Worm (Caenorhabditis elegans): Measurements from ENCODE around the gene F59A1.18.
A peak's percentile ranks its signal among the peaks of the same experiment; 100 is the strongest.

The F59A1.18 gene

ce11 chrV:17686852-17687251 is at the start of gene F59A1.18:
Gene F59A1.18 (minus strand): TSS chrV:17686952.
- TF ChIP-seq F10B5.3 (tag; optimal IDR thresholded peaks at IDR 0.05) (no peak), unc-130 (GFP tag; optimal IDR thresholded peaks at IDR 0.05) (no peak), zfp-2 (tag; optimal IDR thresholded peaks at IDR 0.05) (no peak), Y5F2A.4 (GFP tag; optimal IDR thresholded peaks at IDR 0.05) (no peak)

- TF ChIP-seq hlh-30 (tag; optimal IDR thresholded peaks at IDR 0.05; ENCODE audit: insufficient read depth): no peak
These were observed 45.8 kb upstream of the F59A1.18 start, which contains the start of gene twk-42 for ce11 chrV:17732516-17732915. Gene twk-42 (minus strand): TSS chrV:17732616.

DNA sequence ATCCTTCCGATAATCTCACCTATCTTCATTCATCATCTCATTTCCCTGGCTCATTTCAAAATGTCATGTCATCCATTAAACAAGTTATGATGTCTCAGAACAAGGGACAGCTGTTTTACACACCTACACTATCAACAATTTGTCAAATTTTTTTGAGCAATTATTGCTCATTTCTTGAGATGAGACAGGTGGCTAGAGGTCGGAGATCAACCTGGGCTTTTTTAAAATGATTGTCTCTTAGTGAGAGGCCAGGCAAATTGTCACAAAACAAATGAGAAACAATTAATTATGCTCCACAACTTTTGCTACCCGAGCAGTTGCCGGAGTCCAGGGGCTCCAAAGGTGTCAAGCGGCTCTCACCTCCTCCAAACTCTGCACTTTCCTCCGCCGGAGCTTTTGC is 42.0 kb upstream of the F59A1.18 start:
- TF ChIP-seq T20F7.1 (GFP tag; optimal IDR thresholded peaks at IDR 0.05): no peak
- peak in 1 of 2 experiments; percentile 96 for TF ChIP-seq unc-62 (GFP tag; optimal IDR thresholded peaks at IDR 0.05 in 1 of 2)
- TF ChIP-seq unc-62 (tag; optimal IDR thresholded peaks at IDR 0.05): no peak
- no peak for TF ChIP-seq nhr-42 (GFP tag; IDR thresholded peaks at IDR 0.05)
- 0 out of 2 replicates have a peak, but pooled peaks have one; percentile 29 for TF ChIP-seq ceh-20 (GFP tag; IDR thresholded peaks at IDR 0.05)
- TF ChIP-seq nhr-11 (tag; optimal IDR thresholded peaks at IDR 0.05): peak; percentile 60
- TF ChIP-seq hlh-11 (tag; optimal IDR thresholded peaks at IDR 0.05): peak; percentile 38
- TF ChIP-seq daf-16 (GFP tag; optimal IDR thresholded peaks at IDR 0.05): peak in 1 of 2 experiments; percentile 40
- no peak for TF ChIP-seq daf-16 (tag; optimal IDR thresholded peaks at IDR 0.05)

ce11 chrV:17728336-17728735 is 41.6 kb upstream of the F59A1.18 start:
- TF ChIP-seq egl-43 (GFP tag; IDR thresholded peaks at IDR 0.05) (no peak), pha-4 (GFP tag; IDR thresholded peaks at IDR 0.05) (no peak), pha-4 (tag; optimal IDR thresholded peaks at IDR 0.05) (no peak), D1046.2 (GFP tag; IDR thresholded peaks at IDR 0.05) (no peak)

ce11 chrV:17724704-17725103 is 38.0 kb upstream of the F59A1.18 start, which contains the start of gene fat-5:
Gene fat-5 (plus strand): TSS chrV:17725004.
- TF ChIP-seq nhr-76 (tag; optimal IDR thresholded peaks at IDR 0.05) (no peak), unc-39 (tag; optimal IDR thresholded peaks at IDR 0.05) (no peak), aha-1 (tag) (peak; percentile 41), lin-39 (tag; optimal IDR thresholded peaks at IDR 0.05) (no peak)

ce11 chrV:17723142-17723781 is 36.5 kb upstream of the F59A1.18 start:
- TF ChIP-seq nhr-28 (tag; optimal IDR thresholded peaks at IDR 0.05) (peak; percentile 36), hlh-11 (tag; optimal IDR thresholded peaks at IDR 0.05) (peak; percentile 29), ZK546.5 (tag; optimal IDR thresholded peaks at IDR 0.05) (no peak), daf-16 (GFP tag; optimal IDR thresholded peaks at IDR 0.05) (no peak), daf-16 (tag; optimal IDR thresholded peaks at IDR 0.05) (peak; percentile 91), nhr-11 (tag; optimal IDR thresholded peaks at IDR 0.05) (peak; percentile 3)

- TF ChIP-seq lin-38 (GFP tag; IDR thresholded peaks at IDR 0.05): 0 out of 2 replicates have a peak, but pooled peaks have one; percentile 22
- no peak for TF ChIP-seq ces-1 (GFP tag; optimal IDR thresholded peaks at IDR 0.05)
These were observed 35.8 kb upstream of the F59A1.18 start for ce11 chrV:17722553-17722952.

ce11 chrV:17721709-17722108 is 35.0 kb upstream of the F59A1.18 start:
- TF ChIP-seq egl-43 (GFP tag; IDR thresholded peaks at IDR 0.05) (no peak), fos-1 (tag; optimal IDR thresholded peaks at IDR 0.05) (no peak), skn-1 (tag; optimal IDR thresholded peaks at IDR 0.05) (no peak), daf-8 (GFP tag; IDR thresholded peaks at IDR 0.05) (no peak), ztf-11 (tag; optimal IDR thresholded peaks at IDR 0.05) (no peak), Y48G9A.11 (GFP tag; IDR thresholded peaks at IDR 0.05) (no peak), zfp-2 (tag; optimal IDR thresholded peaks at IDR 0.05) (no peak), egl-27 (tag; optimal IDR thresholded peaks at IDR 0.05) (no peak), arid-1 (GFP tag; conservative IDR thresholded peaks at IDR 0.05) (no peak), lin-1 (GFP tag; IDR thresholded peaks at IDR 0.05) (peak; percentile 85; the same call in 1 of the 2 replicates), daf-19 (GFP tag; conservative IDR thresholded peaks at IDR 0.05) (no peak), attf-4 (tag; optimal IDR thresholded peaks at IDR 0.05) (no peak), Y5F2A.4 (GFP tag; optimal IDR thresholded peaks at IDR 0.05) (no peak), madf-5 (GFP tag; IDR thresholded peaks at IDR 0.05) (no peak), ztf-7 (tag; optimal IDR thresholded peaks at IDR 0.05) (no peak), saeg-2 (GFP tag; IDR thresholded peaks at IDR 0.05) (peak; percentile 72; the same call in 1 of the 2 replicates)

All from whole organism, L4 larva.